Fruit fly (Drosophila melanogaster): ENCODE data around the gene Itpr.

Gene Itpr

DNA sequence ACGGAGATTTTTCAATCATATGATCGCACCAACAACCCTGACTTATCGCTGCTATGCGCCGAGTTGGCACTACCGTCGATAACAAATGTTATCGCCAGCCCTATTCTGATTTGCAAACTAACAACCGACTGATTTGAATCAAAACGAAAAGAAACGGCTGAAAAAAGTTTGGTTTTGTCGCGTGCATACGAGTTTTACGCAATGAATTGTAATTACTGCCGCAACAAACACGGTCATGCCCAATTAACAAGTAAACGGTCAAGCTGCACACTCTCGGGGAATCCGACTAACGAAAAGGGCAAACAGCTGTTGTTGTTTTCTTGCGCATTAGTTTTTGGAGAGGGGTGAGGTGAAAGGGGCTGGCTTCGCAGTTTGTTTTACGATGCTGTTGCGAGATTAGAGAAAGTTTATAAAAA, 47.9 kb downstream of the Itpr start, which contains the start of the genes CG14671 and CG12746 (continued):
- peak; percentile 4 for TF ChIP-seq fd64A (GFP tag; optimal IDR thresholded peaks at IDR 0.05)
- TF ChIP-seq CG13287 (GFP tag; IDR thresholded peaks at IDR 0.05; ENCODE audit: partially characterized antibody): peak; percentile 53
- TF ChIP-seq Opbp (GFP tag; IDR thresholded peaks at IDR 0.05; ENCODE audit: partially characterized antibody): 0 out of 3 replicates have a peak, but pooled peaks have one; percentile 13
- TF ChIP-seq CG4617 (GFP tag; optimal IDR thresholded peaks at IDR 0.05; ENCODE audit: borderline replicate concordance): peak; percentile 52
- no peak for TF ChIP-seq sqz (GFP tag; optimal IDR thresholded peaks at IDR 0.05)
- TF ChIP-seq sens (GFP tag): peak; percentile 79
- TF ChIP-seq CG17912 (GFP tag; optimal IDR thresholded peaks at IDR 0.05): no peak
- no peak for TF ChIP-seq fru (optimal IDR thresholded peaks at IDR 0.05)
- no peak for TF ChIP-seq Neu2 (GFP tag; optimal IDR thresholded peaks at IDR 0.05; ENCODE audit: borderline replicate concordance)
- peak; percentile 35 for TF ChIP-seq stwl (tag; optimal IDR thresholded peaks at IDR 0.05)
- no peak for TF ChIP-seq CG4404 (GFP tag; IDR thresholded peaks at IDR 0.05)
- TF ChIP-seq ci (GFP tag; IDR thresholded peaks at IDR 0.05): peak; percentile 55; the same call in 1 of the 3 replicates
- TF ChIP-seq Sry-β (GFP tag; optimal IDR thresholded peaks at IDR 0.05): peak; percentile 88
- no peak for TF ChIP-seq ATbp (GFP tag; optimal IDR thresholded peaks at IDR 0.05)
- no peak for TF ChIP-seq emc (GFP tag; optimal IDR thresholded peaks at IDR 0.05)
- peak; percentile 26 for TF ChIP-seq CrebB (tag; optimal IDR thresholded peaks at IDR 0.05)
- TF ChIP-seq trem (tag; optimal IDR thresholded peaks at IDR 0.05): peak; percentile 99
- peak; percentile 58 for TF ChIP-seq Deaf1 (tag; optimal IDR thresholded peaks at IDR 0.05)
- TF ChIP-seq pzg (GFP tag; optimal IDR thresholded peaks at IDR 0.05): peak; percentile 63
- peak; percentile 15 for TF ChIP-seq CG12659 (GFP tag; optimal IDR thresholded peaks at IDR 0.05)
- TF ChIP-seq HmgZ (tag; optimal IDR thresholded peaks at IDR 0.05): peak; percentile 34
- TF ChIP-seq Trl (optimal IDR thresholded peaks at IDR 0.05): no peak
- TF ChIP-seq Trl (GFP tag; optimal IDR thresholded peaks at IDR 0.05): no peak
- peak; percentile 7 for TF ChIP-seq Elba2 (GFP tag; optimal IDR thresholded peaks at IDR 0.05)
- TF ChIP-seq sna (GFP tag; IDR thresholded peaks at IDR 0.05; ENCODE audit: partially characterized antibody): no peak
- peak; percentile 51; the same call in 2 of the 4 replicates for TF ChIP-seq Dll (GFP tag; IDR thresholded peaks at IDR 0.05; ENCODE audit: partially characterized antibody)
- no peak for TF ChIP-seq CG6254 (GFP tag; optimal IDR thresholded peaks at IDR 0.05)
- TF ChIP-seq chif (GFP tag; optimal IDR thresholded peaks at IDR 0.05): no peak
- TF ChIP-seq CG1603 (tag; optimal IDR thresholded peaks at IDR 0.05): peak; percentile 38
- no peak for TF ChIP-seq NfI (GFP tag; optimal IDR thresholded peaks at IDR 0.05)
- peak; percentile 39 for TF ChIP-seq CG2712 (tag; optimal IDR thresholded peaks at IDR 0.05)
- TF ChIP-seq CG30020 (tag; optimal IDR thresholded peaks at IDR 0.05): peak; percentile 28
- TF ChIP-seq Dref (GFP tag; IDR thresholded peaks at IDR 0.05): peak; percentile 81
- TF ChIP-seq exex (tag; optimal IDR thresholded peaks at IDR 0.05): peak; percentile 23
- peak; percentile 22 for TF ChIP-seq CG12299 (tag; optimal IDR thresholded peaks at IDR 0.05)
- TF ChIP-seq sima (GFP tag; optimal IDR thresholded peaks at IDR 0.05): no peak
- peak; percentile 50 for TF ChIP-seq MESR4 (GFP tag; optimal IDR thresholded peaks at IDR 0.05)
- peak in 1 of 2 experiments; percentile 18 for TF ChIP-seq Pdp1 (GFP tag; optimal IDR thresholded peaks at IDR 0.05)
- peak; percentile 68 to 96 for TF ChIP-seq crp (GFP tag; optimal IDR thresholded peaks at IDR 0.05)
- TF ChIP-seq bbx (GFP tag; IDR thresholded peaks at IDR 0.05; ENCODE audit: partially characterized antibody): peak; percentile 29; the same call in 1 of the 2 replicates
- no peak for TF ChIP-seq hth (optimal IDR thresholded peaks at IDR 0.05)
- TF ChIP-seq nom (GFP tag; optimal IDR thresholded peaks at IDR 0.05): peak; percentile 4
- TF ChIP-seq CG8290 (GFP tag; optimal IDR thresholded peaks at IDR 0.05): no peak
- no peak for TF ChIP-seq CG8290 (tag; optimal IDR thresholded peaks at IDR 0.05)
- peak; percentile 20; the same call in 1 of the 2 replicates for TF ChIP-seq Bgb (GFP tag; IDR thresholded peaks at IDR 0.05; ENCODE audit: partially characterized antibody)
- TF ChIP-seq kah (GFP tag; optimal IDR thresholded peaks at IDR 0.05): peak; percentile 39
- TF ChIP-seq E2f2 (GFP tag; IDR thresholded peaks at IDR 0.05): peak; percentile 71
- peak; percentile 22 for TF ChIP-seq phol (tag; optimal IDR thresholded peaks at IDR 0.05)
- TF ChIP-seq CG31365 (tag; optimal IDR thresholded peaks at IDR 0.05): no peak
- peak; percentile 48 for TF ChIP-seq CG4360 (GFP tag; IDR thresholded peaks at IDR 0.05)
